Worm (Caenorhabditis elegans) whole organism, midembryonic: ENCODE data around the gene frpr-8.

Experiments used
- T22C8.4 ChIP-seq: fragments of 200-800 bp; sonication (Bioruptor generic); IDR thresholded peaks from 2 replicates; pipeline ENCODE4 v1.3.6; 2022; ENCODE audit warnings: missing genetic modification characterization, missing compliant biosample characterization
- cog-1 ChIP-seq: sonication (generic microtip); optimal IDR thresholded peaks from 2 replicates; lab custom pipeline; 2016; ENCODE audit warnings: missing genetic modification characterization, missing compliant biosample characterization
- flt-1 ChIP-seq: fragments of 200-800 bp; sonication (Bioruptor generic); IDR thresholded peaks from 2 replicates; pipeline ENCODE4 v1.3.6; 2022; ENCODE audit warnings: missing genetic modification characterization, missing compliant biosample characterization
- klf-2 ChIP-seq: fragments of 200-800 bp; sonication (Bioruptor generic); conservative IDR thresholded peaks from 2 replicates; pipeline ENCODE4 v1.3.6; 2022; ENCODE audit warnings: missing genetic modification reagents, missing genetic modification characterization, missing compliant biosample characterization
- med-1 ChIP-seq: sonication (generic microtip); optimal IDR thresholded peaks from 2 replicates; lab custom pipeline; 2017; ENCODE audit warnings: missing genetic modification characterization, mild to moderate bottlenecking, missing compliant biosample characterization, antibody characterized with exemption, missing genetic modification reagents; ENCODE audit not compliant: insufficient read depth
- ref-1 ChIP-seq: fragments of 200-800 bp; sonication (Bioruptor generic); conservative IDR thresholded peaks from 2 replicates; pipeline ENCODE4 v1.3.6; 2022; ENCODE audit warnings: missing genetic modification reagents, missing genetic modification characterization, missing compliant biosample characterization
- tab-1 ChIP-seq: fragments of 200-800 bp; sonication (Bioruptor generic); IDR thresholded peaks from 2 replicates; pipeline ENCODE4 v1.3.6; 2022; ENCODE audit warnings: missing genetic modification characterization, missing compliant biosample characterization
- ztf-23 ChIP-seq: fragments of 200-800 bp; sonication (Bioruptor generic); IDR thresholded peaks from 2 replicates; pipeline ENCODE4 v1.3.6; 2022; ENCODE audit warnings: missing genetic modification reagents, missing genetic modification characterization, missing compliant biosample characterization
- ztf-29 ChIP-seq: fragments of 200-800 bp; sonication (Bioruptor generic); IDR thresholded peaks from 2 replicates; pipeline ENCODE4 v1.3.6; 2022; ENCODE audit warnings: missing genetic modification reagents, missing genetic modification characterization, missing compliant biosample characterization

frpr-8 gene

ce11 chrX:8711141-8711645 lies 13.6 kb downstream of the frpr-8 start, which contains the start of gene F53A9.1:
Gene F53A9.1, plus strand, starts transcription at chrX:8711595.
- no peak for TF ChIP-seq flt-1 (GFP tag; lab: Robert Waterston, UW)
- no peak for TF ChIP-seq ztf-29
- no peak for TF ChIP-seq ref-1 (GFP tag; lab: Robert Waterston, UW)
- TF ChIP-seq med-1 (GFP tag; lab: Kevin White, UChicago): no peak
- TF ChIP-seq ztf-23 (GFP tag; lab: Robert Waterston, UW): no peak
- no peak for TF ChIP-seq T22C8.4
- no peak for TF ChIP-seq klf-2 (GFP tag; lab: Robert Waterston, UW)
- TF ChIP-seq tab-1: no peak

- TF ChIP-seq cog-1 (tag; lab: Kevin White, UChicago) (no peak), ref-1 (GFP tag; lab: Robert Waterston, UW) (no peak), ztf-23 (GFP tag; lab: Robert Waterston, UW) (no peak), klf-2 (GFP tag; lab: Robert Waterston, UW) (no peak), tab-1 (no peak), T22C8.4 (no peak), ztf-29 (no peak), med-1 (GFP tag; lab: Kevin White, UChicago) (no peak), flt-1 (GFP tag; lab: Robert Waterston, UW) (no peak)
These were observed 15.0 kb downstream of the frpr-8 start for ce11 chrX:8712662-8713061.

DNA sequence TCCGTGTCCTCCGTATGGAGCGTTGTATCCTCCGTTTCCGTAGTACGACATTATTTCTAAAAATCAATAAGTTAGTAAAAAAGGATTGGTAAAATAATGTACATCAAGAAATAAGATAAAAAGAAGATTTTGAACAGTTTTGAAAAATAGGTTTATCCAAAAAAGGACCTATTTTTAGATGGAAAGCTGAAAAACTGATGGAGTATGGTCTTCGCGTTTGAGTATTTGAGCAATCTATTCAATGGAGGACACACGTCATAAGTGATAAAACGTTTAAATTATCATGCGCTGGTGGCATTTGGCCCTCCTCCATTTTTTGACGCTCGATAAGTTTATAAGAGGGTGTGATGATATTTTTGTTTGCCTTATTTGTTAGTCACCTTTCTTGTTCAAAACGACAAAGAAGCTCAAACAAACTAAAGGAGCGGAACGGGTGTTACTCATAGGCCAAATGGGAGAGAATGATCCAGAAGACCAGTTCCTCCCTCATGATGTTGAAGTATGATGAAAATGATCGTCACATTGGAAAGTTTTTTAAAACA lies 16.2 kb downstream of the frpr-8 start, which contains the start of gene F53A9.6:
Gene F53A9.6 (minus strand): TSS at position 51 of the 542 bp plus-strand sequence.
- TF ChIP-seq tab-1 (no peak), cog-1 (tag; lab: Kevin White, UChicago) (no peak), med-1 (GFP tag; lab: Kevin White, UChicago) (no peak), klf-2 (GFP tag; lab: Robert Waterston, UW) (no peak), flt-1 (GFP tag; lab: Robert Waterston, UW) (no peak), ztf-29 (no peak), ztf-23 (GFP tag; lab: Robert Waterston, UW) (no peak), T22C8.4 (no peak), ref-1 (GFP tag; lab: Robert Waterston, UW) (no peak)

ce11 chrX:8714845-8715244 lies 17.2 kb downstream of the frpr-8 start:
- TF ChIP-seq ztf-29 (no peak), med-1 (GFP tag; lab: Kevin White, UChicago) (no peak), klf-2 (GFP tag; lab: Robert Waterston, UW) (no peak), ref-1 (GFP tag; lab: Robert Waterston, UW) (no peak), flt-1 (GFP tag; lab: Robert Waterston, UW) (no peak), tab-1 (no peak), ztf-23 (GFP tag; lab: Robert Waterston, UW) (no peak), T22C8.4 (no peak), cog-1 (tag; lab: Kevin White, UChicago) (no peak)

DNA sequence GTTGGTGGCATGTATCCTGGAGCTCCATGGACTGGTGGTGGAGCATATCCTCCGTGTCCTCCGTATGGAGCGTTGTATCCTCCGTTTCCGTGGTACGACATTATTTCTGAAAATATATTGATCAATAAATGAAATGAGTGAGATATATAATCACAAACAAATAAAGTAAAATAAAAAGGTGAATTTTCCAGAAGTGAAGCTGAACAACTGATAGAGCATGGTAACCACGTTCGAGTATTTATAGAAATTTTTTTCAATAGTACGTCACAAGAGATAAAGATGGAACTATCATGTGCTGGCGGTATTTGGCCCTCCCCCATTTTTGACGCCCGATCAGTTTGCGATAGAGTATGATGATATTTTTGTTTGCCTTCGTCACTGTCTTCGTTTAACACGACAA lies 19.2 kb downstream of the frpr-8 start, which contains the start of gene F53A9.7:
Gene F53A9.7 (minus strand): TSS at position 101 of the 400 bp plus-strand sequence.
- no peak for TF ChIP-seq ztf-23 (GFP tag; lab: Robert Waterston, UW)
- TF ChIP-seq klf-2 (GFP tag; lab: Robert Waterston, UW): no peak
- no peak for TF ChIP-seq cog-1 (tag; lab: Kevin White, UChicago)
- TF ChIP-seq med-1 (GFP tag; lab: Kevin White, UChicago): no peak
- TF ChIP-seq T22C8.4: no peak
- TF ChIP-seq flt-1 (GFP tag; lab: Robert Waterston, UW): no peak
- no peak for TF ChIP-seq ztf-29
- TF ChIP-seq ref-1 (GFP tag; lab: Robert Waterston, UW): no peak
- TF ChIP-seq tab-1: no peak

ce11 chrX:8718153-8718552 lies 20.5 kb downstream of the frpr-8 start:
- TF ChIP-seq T22C8.4 (no peak), klf-2 (GFP tag; lab: Robert Waterston, UW) (no peak), tab-1 (no peak), ztf-23 (GFP tag; lab: Robert Waterston, UW) (no peak), ztf-29 (no peak), cog-1 (tag; lab: Kevin White, UChicago) (no peak), flt-1 (GFP tag; lab: Robert Waterston, UW) (no peak), med-1 (GFP tag; lab: Kevin White, UChicago) (no peak), ref-1 (GFP tag; lab: Robert Waterston, UW) (no peak)

ce11 chrX:8718856-8719255 lies 21.2 kb downstream of the frpr-8 start, which contains the start of gene F53A9.8:
Gene F53A9.8, minus strand, starts transcription at chrX:8718904.
- TF ChIP-seq T22C8.4 (no peak), ref-1 (GFP tag; lab: Robert Waterston, UW) (no peak), ztf-29 (no peak), flt-1 (GFP tag; lab: Robert Waterston, UW) (no peak), ztf-23 (GFP tag; lab: Robert Waterston, UW) (no peak)

- TF ChIP-seq tab-1: no peak
- TF ChIP-seq cog-1 (tag; lab: Kevin White, UChicago): no peak
- no peak for TF ChIP-seq klf-2 (GFP tag; lab: Robert Waterston, UW)
- TF ChIP-seq ztf-23 (GFP tag; lab: Robert Waterston, UW): no peak
- no peak for TF ChIP-seq T22C8.4
- TF ChIP-seq med-1 (GFP tag; lab: Kevin White, UChicago): no peak
- TF ChIP-seq flt-1 (GFP tag; lab: Robert Waterston, UW): no peak
- no peak for TF ChIP-seq ztf-29
- no peak for TF ChIP-seq ref-1 (GFP tag; lab: Robert Waterston, UW)
These were observed 22.3 kb downstream of the frpr-8 start for ce11 chrX:8719888-8720287.

- no peak for TF ChIP-seq med-1 (GFP tag; lab: Kevin White, UChicago)
- no peak for TF ChIP-seq flt-1 (GFP tag; lab: Robert Waterston, UW)
- TF ChIP-seq klf-2 (GFP tag; lab: Robert Waterston, UW): no peak
- no peak for TF ChIP-seq ref-1 (GFP tag; lab: Robert Waterston, UW)
- no peak for TF ChIP-seq cog-1 (tag; lab: Kevin White, UChicago)
- TF ChIP-seq ztf-23 (GFP tag; lab: Robert Waterston, UW): no peak
- no peak for TF ChIP-seq tab-1
These were observed 23.0 kb downstream of the frpr-8 start, which contains the start of gene F53A9.9 for ce11 chrX:8720658-8721057. Gene F53A9.9, minus strand, starts transcription at chrX:8720758.
